Worm (Caenorhabditis elegans) whole organism, L4/young adult: ENCODE results near the gene K01C8.2.

Experiments used
- W03F9.2 ChIP-seq: fragments of 150-350 bp; optimal IDR thresholded peaks from 2 replicates; lab custom pipeline; 2014; ENCODE audit warnings: missing biosample characterization, missing genetic modification characterization
- him-1 ChIP-seq: sonication (generic microtip); optimal IDR thresholded peaks from 2 replicates; lab custom pipeline; 2016; ENCODE audit warnings: missing genotype, missing genetic modification reagents, missing genetic modification characterization, missing compliant biosample characterization

- TF ChIP-seq W03F9.2 (no peak), him-1 (tag; lab: Kevin White, UChicago) (no peak)
Measured at ce11 chrII:8225914-8226313, 43.3 kb downstream of the K01C8.2 start.
